Fruit fly (Drosophila melanogaster): Measurements from ENCODE around the gene Ddc.

The Ddc gene

DNA sequence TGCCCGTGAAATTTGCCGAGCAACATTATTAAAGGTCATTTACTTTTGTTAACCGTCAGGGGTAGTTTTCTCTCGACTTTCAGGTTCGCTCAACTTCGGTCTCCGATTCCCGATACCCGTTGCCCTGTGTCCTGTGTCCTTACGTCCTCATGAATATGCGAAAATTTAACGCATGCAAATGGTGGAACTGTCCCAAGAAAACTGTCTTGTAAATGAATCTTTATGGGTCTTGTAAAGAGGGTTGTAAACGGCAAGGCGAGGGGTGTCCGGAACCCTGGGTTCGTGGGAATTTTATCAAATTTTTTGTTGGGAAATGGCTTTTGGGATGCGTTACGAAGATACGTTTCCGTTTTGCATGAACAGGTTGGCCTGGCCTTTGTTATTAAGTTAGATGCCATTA lies 19.6 kb upstream of the Ddc start:
- no peak for TF ChIP-seq CG4496 (GFP tag; IDR thresholded peaks at IDR 0.05)
- TF ChIP-seq EcR (GFP tag; optimal IDR thresholded peaks at IDR 0.05) = peak; percentile 23

DNA sequence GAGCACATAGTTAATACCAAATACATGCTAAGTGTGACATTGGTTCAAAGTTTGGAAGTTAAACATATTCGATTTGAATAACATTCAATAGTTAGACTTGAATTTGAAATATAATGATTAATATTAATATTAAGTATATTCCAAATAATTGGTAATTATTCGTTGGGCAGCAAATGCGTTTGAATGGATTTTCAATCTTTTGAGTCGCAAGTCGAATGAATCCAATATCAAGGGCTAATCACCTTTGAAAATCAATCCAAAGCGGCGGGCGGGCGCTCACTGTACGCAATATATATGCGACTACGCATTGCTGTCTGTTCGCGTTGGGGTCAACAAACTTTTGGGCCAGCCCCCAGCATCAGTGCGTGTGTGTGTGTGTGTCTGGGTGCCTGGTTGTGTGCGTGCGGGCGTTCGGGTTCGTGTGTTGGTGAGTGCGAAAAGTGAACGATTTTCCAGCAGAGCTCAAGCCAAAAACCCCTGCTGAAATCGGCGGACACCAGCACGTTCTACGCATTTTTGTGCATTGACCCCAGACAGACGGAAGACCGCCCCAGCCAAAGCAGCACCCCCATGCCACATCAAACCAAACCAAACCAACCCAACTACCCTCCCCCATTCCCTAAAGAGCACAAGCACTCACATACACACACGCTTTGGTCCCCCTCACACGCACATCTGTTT lies 18.4 kb upstream of the Ddc start:
- TF ChIP-seq CG13204 (GFP tag; optimal IDR thresholded peaks at IDR 0.05) (peak; percentile 19), EcR (GFP tag; optimal IDR thresholded peaks at IDR 0.05) (peak; percentile 94), CG9948 (tag; optimal IDR thresholded peaks at IDR 0.05) (peak; percentile 17), Pif1B (GFP tag; optimal IDR thresholded peaks at IDR 0.05) (no peak), CG32121 (GFP tag; IDR thresholded peaks at IDR 0.05) (no peak), CG15710 (tag; optimal IDR thresholded peaks at IDR 0.05) (peak; percentile 13), CG17806 (tag; optimal IDR thresholded peaks at IDR 0.05) (peak; percentile 17), fd96Ca (GFP tag; IDR thresholded peaks at IDR 0.05) (no peak)

DNA sequence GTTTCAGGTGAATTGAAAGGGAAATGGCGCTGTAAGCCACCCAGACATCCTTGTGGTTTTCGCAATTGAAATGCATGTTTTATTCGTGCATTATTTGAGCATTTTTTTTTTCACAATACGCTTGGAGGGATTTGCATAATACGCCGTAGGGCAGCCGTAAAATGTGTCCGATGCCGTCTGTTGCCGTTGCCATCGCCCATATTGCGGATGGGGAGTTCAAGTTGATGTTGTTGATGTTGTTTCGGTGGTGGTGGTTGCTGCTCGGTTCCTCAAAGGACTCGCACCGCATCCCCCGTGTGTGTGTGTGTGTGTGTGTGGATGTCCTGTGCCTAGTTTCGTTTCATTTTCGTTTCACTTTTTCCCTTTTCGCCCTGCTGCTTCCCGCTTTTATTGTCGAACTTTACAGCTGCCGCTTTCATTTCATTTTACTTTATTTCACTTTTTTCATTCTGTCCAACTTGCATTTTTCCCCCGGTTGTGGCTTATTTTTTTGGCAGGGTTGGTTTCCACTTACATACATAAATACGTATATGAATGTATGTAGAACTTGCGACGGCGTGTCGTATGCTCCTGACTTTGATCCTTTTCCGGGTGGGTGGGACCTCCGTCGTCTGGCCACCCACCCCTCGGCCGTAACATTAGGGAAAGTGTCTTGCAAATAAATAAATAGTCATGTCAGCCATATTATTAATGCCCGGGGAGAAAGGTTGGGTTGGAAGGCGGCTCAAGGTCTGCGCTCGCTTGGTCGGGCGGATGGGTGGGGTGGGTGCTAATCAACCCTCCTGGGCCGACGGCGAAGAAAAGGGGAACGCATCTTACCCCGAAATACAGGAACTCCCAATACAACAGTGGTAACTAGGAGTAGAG lies 17.6 kb upstream of the Ddc start:
- TF ChIP-seq Ets98B (GFP tag; IDR thresholded peaks at IDR 0.05) = no peak
- TF ChIP-seq CG8301 (tag; optimal IDR thresholded peaks at IDR 0.05) = no peak
- TF ChIP-seq gl (tag; optimal IDR thresholded peaks at IDR 0.05) = no peak
- no peak for TF ChIP-seq CG9948 (tag; optimal IDR thresholded peaks at IDR 0.05)
- no peak for TF ChIP-seq CG12605 (GFP tag; IDR thresholded peaks at IDR 0.05)
- no peak for TF ChIP-seq CG10348 (GFP tag; IDR thresholded peaks at IDR 0.05)
- no peak for TF ChIP-seq EcR (GFP tag; optimal IDR thresholded peaks at IDR 0.05)
- TF ChIP-seq CG13204 (GFP tag; optimal IDR thresholded peaks at IDR 0.05) = no peak
- no peak for TF ChIP-seq Pif1A (GFP tag; optimal IDR thresholded peaks at IDR 0.05)
- no peak for TF ChIP-seq D1 (tag; optimal IDR thresholded peaks at IDR 0.05)
- TF ChIP-seq Snoo (tag; optimal IDR thresholded peaks at IDR 0.05) = no peak
- no peak for TF ChIP-seq CG34367 (tag; optimal IDR thresholded peaks at IDR 0.05)
- no peak for TF ChIP-seq CG15710 (tag; optimal IDR thresholded peaks at IDR 0.05)
- no peak for TF ChIP-seq CG4496 (GFP tag; IDR thresholded peaks at IDR 0.05)
- TF ChIP-seq CG14655 (GFP tag; optimal IDR thresholded peaks at IDR 0.05) = no peak
- TF ChIP-seq Pif1B (GFP tag; optimal IDR thresholded peaks at IDR 0.05) = no peak
- no peak for TF ChIP-seq CG32121 (GFP tag; IDR thresholded peaks at IDR 0.05)
- TF ChIP-seq CG8159 (tag; optimal IDR thresholded peaks at IDR 0.05) = no peak

DNA sequence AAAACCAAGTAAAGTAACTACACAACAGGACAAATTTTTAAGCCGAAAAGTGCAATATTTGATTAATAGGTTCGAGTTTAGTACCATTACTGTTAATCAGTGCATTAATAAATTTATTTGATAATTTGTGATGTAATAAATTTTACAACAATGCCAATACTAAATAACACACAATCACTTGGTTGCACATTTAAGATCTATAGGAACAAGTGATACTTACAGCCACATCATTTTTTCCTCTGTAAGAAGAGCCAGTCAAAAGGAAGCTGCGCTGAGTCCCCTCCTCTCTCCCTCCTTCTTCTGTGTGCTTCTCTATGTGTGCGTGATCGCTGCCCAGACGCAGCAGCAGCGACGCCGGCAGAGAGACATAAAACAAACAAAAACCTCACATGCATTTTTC lies 16.6 kb upstream of the Ddc start:
- peak; percentile 56 for TF ChIP-seq CG12605 (GFP tag; IDR thresholded peaks at IDR 0.05)
- TF ChIP-seq Ets98B (GFP tag; IDR thresholded peaks at IDR 0.05) = peak; percentile 30; the same call in 1 of the 2 replicates
- TF ChIP-seq CG13204 (GFP tag; optimal IDR thresholded peaks at IDR 0.05) = peak; percentile 86
- TF ChIP-seq CG10348 (GFP tag; IDR thresholded peaks at IDR 0.05) = no peak
- TF ChIP-seq Pif1A (GFP tag; optimal IDR thresholded peaks at IDR 0.05) = peak; percentile 90
- TF ChIP-seq D1 (tag; optimal IDR thresholded peaks at IDR 0.05) = peak; percentile 94
- TF ChIP-seq CG17806 (tag; optimal IDR thresholded peaks at IDR 0.05) = peak; percentile 98
- TF ChIP-seq gl (tag; optimal IDR thresholded peaks at IDR 0.05) = peak; percentile 90
- peak; percentile 89 for TF ChIP-seq CG8301 (tag; optimal IDR thresholded peaks at IDR 0.05)
- TF ChIP-seq fd96Ca (GFP tag; IDR thresholded peaks at IDR 0.05) = peak; percentile 62; the same call in 2 of the 3 replicates
- TF ChIP-seq CG32121 (GFP tag; IDR thresholded peaks at IDR 0.05) = 0 out of 2 replicates have a peak, but pooled peaks have one; percentile 18
- TF ChIP-seq CG15710 (tag; optimal IDR thresholded peaks at IDR 0.05) = peak; percentile 95
- TF ChIP-seq CG9948 (tag; optimal IDR thresholded peaks at IDR 0.05) = peak; percentile 98
- peak; percentile 88 for TF ChIP-seq Snoo (tag; optimal IDR thresholded peaks at IDR 0.05)
- peak; percentile 96 for TF ChIP-seq CG34367 (tag; optimal IDR thresholded peaks at IDR 0.05)
- TF ChIP-seq Pif1B (GFP tag; optimal IDR thresholded peaks at IDR 0.05) = peak; percentile 83
- TF ChIP-seq EcR (GFP tag; optimal IDR thresholded peaks at IDR 0.05) = no peak
- peak; percentile 14; the same call in 1 of the 2 replicates for TF ChIP-seq rn (GFP tag; IDR thresholded peaks at IDR 0.05)
- TF ChIP-seq CG14655 (GFP tag; optimal IDR thresholded peaks at IDR 0.05) = peak; percentile 94
- TF ChIP-seq CG8159 (tag; optimal IDR thresholded peaks at IDR 0.05) = peak; percentile 98
- TF ChIP-seq CG4496 (GFP tag; IDR thresholded peaks at IDR 0.05) = peak; percentile 71

DNA sequence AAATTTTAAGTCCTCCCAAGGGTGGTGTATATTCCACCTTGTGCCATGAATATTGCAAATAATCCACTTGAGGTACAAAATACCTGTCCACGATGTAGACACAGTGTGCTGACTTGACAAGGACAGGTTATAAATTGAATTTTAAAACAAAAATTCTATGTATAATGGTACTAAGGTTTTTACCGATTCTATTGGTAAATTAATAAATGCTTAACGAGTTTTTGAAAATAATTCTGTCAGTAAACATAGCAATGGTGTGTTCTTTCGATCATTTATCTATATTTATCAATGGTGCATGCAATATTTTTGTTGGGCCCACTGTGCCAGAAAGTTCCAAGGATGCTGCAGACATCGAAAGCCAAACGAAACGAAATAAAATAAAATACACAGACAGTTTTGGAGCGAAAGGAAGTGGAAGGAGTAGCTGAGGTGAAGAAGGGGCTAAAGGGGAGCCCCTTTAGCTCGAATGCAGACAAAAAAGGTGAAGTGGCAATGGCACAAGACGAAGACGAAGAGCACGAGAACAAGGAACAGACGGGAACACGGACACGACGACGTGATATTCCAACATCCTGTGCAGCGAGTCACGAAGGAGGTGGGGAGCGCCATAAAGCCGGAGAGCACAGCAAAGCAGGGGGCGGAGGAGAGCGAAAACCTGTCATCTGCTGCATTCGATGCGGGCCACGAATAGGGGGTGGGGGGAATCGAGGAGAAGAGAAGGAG lies 16.0 kb upstream of the Ddc start:
- TF ChIP-seq CG4496 (GFP tag; IDR thresholded peaks at IDR 0.05) = 0 out of 3 replicates have a peak, but pooled peaks have one; percentile 47
- TF ChIP-seq Ets98B (GFP tag; IDR thresholded peaks at IDR 0.05) = no peak
- TF ChIP-seq CG34367 (tag; optimal IDR thresholded peaks at IDR 0.05) = peak; percentile 88
- TF ChIP-seq CG10348 (GFP tag; IDR thresholded peaks at IDR 0.05) = no peak
- TF ChIP-seq CG17806 (tag; optimal IDR thresholded peaks at IDR 0.05) = peak; percentile 92
- TF ChIP-seq fd96Ca (GFP tag; IDR thresholded peaks at IDR 0.05) = no peak
- TF ChIP-seq CG8159 (tag; optimal IDR thresholded peaks at IDR 0.05) = peak; percentile 93
- TF ChIP-seq CG13204 (GFP tag; optimal IDR thresholded peaks at IDR 0.05) = no peak
- peak; percentile 91 for TF ChIP-seq CG9948 (tag; optimal IDR thresholded peaks at IDR 0.05)
- 0 out of 2 replicates have a peak, but pooled peaks have one; percentile 10 for TF ChIP-seq rn (GFP tag; IDR thresholded peaks at IDR 0.05)
- TF ChIP-seq D1 (tag; optimal IDR thresholded peaks at IDR 0.05) = peak; percentile 89
- TF ChIP-seq gl (tag; optimal IDR thresholded peaks at IDR 0.05) = peak; percentile 52
- no peak for TF ChIP-seq CG32121 (GFP tag; IDR thresholded peaks at IDR 0.05)
- no peak for TF ChIP-seq CG12605 (GFP tag; IDR thresholded peaks at IDR 0.05)
- peak; percentile 78 for TF ChIP-seq CG14655 (GFP tag; optimal IDR thresholded peaks at IDR 0.05)
- TF ChIP-seq Pif1B (GFP tag; optimal IDR thresholded peaks at IDR 0.05) = peak; percentile 74
- peak; percentile 81 for TF ChIP-seq CG15710 (tag; optimal IDR thresholded peaks at IDR 0.05)
- peak; percentile 80 for TF ChIP-seq Snoo (tag; optimal IDR thresholded peaks at IDR 0.05)
- TF ChIP-seq EcR (GFP tag; optimal IDR thresholded peaks at IDR 0.05) = peak; percentile 92
- TF ChIP-seq Pif1A (GFP tag; optimal IDR thresholded peaks at IDR 0.05) = peak; percentile 76
- TF ChIP-seq CG8301 (tag; optimal IDR thresholded peaks at IDR 0.05) = peak; percentile 62
